Worm (Caenorhabditis elegans) whole organism, L4 larva: Measurements from ENCODE around the gene rfp-1.
"Not testable (repeated sequence)": the region's sequence is repeated elsewhere in the genome, so short reads cannot be mapped to it uniquely, and the experiment has no call there.

Experiments
- F26F4.8 ChIP-seq: fragments of 200-800 bp; sonication (Bioruptor generic); conservative IDR thresholded peaks from 2 replicates; pipeline ENCODE4 v1.3.6; 2022; ENCODE audit warnings: missing genetic modification characterization, missing compliant biosample characterization
- T26A8.4 ChIP-seq: fragments of 200-800 bp; sonication (Bioruptor generic); IDR thresholded peaks from 2 replicates; pipeline ENCODE4 v1.3.6; 2022; ENCODE audit warnings: missing genetic modification characterization, missing compliant biosample characterization
- Y48G9A.11 ChIP-seq: fragments of 200-800 bp; sonication (Bioruptor generic); IDR thresholded peaks from 2 replicates; pipeline ENCODE4 v1.3.6; 2022; ENCODE audit warnings: missing genetic modification reagents, missing genetic modification characterization, missing compliant biosample characterization
- ama-1 ChIP-seq: fragments of 150-350 bp; optimal IDR thresholded peaks from 2 replicates; lab custom pipeline; 2014; ENCODE audit warnings: inconsistent platforms, mixed read lengths
- arid-1 ChIP-seq: fragments of 200-800 bp; sonication (Bioruptor generic); conservative IDR thresholded peaks from 2 replicates; pipeline ENCODE4 v1.3.6; 2022; ENCODE audit warnings: missing genetic modification reagents, missing genetic modification characterization, missing compliant biosample characterization
- ces-1 ChIP-seq: fragments of 150-350 bp; sonication (generic microtip); optimal IDR thresholded peaks from 4 replicates; lab custom pipeline; 2014; ENCODE audit warnings: missing biosample characterization, missing genetic modification reagents, missing genetic modification characterization
- cey-2 ChIP-seq: sonication (generic microtip); optimal IDR thresholded peaks from 3 replicates; lab custom pipeline; 2017; ENCODE audit warnings: missing genetic modification characterization, mild to moderate bottlenecking, missing compliant biosample characterization, antibody characterized with exemption, borderline replicate concordance; ENCODE audit not compliant: insufficient read depth
- daf-12 ChIP-seq: fragments of 150-350 bp; optimal IDR thresholded peaks from 2 replicates; lab custom pipeline; 2014; ENCODE audit warnings: missing biosample characterization, missing genetic modification reagents, missing genetic modification characterization
- dmd-6 ChIP-seq: fragments of 200-800 bp; sonication (Bioruptor generic); IDR thresholded peaks from 2 replicates; pipeline ENCODE4 v1.3.6; 2022; ENCODE audit warnings: missing genetic modification reagents, missing genetic modification characterization, missing compliant biosample characterization
- dmd-9 ChIP-seq: fragments of 200-800 bp; sonication (Bioruptor generic); IDR thresholded peaks from 2 replicates; pipeline ENCODE4 v1.3.6; 2022; ENCODE audit warnings: missing genetic modification reagents, missing genetic modification characterization, missing compliant biosample characterization
- dpl-1 ChIP-seq: fragments of 150-350 bp; optimal IDR thresholded peaks from 2 replicates; lab custom pipeline; 2014; ENCODE audit warnings: missing biosample characterization, missing genetic modification reagents, missing genetic modification characterization
- egl-27 ChIP-seq: sonication (generic microtip); optimal IDR thresholded peaks from 3 replicates; lab custom pipeline; 2017; ENCODE audit warnings: missing biosample characterization, missing genetic modification reagents, missing genetic modification characterization
- gei-8 ChIP-seq: fragments of 200-800 bp; sonication (Bioruptor generic); optimal IDR thresholded peaks from 2 replicates; lab custom pipeline; 2018; ENCODE audit warnings: mild to moderate bottlenecking, missing genetic modification characterization, missing compliant biosample characterization
- lin-1 ChIP-seq: fragments of 200-800 bp; sonication (Bioruptor generic); IDR thresholded peaks from 2 replicates; pipeline ENCODE4 v1.3.6; 2022; ENCODE audit warnings: missing genetic modification reagents, missing genetic modification characterization, missing compliant biosample characterization
- lin-38 ChIP-seq: fragments of 200-800 bp; sonication (Bioruptor generic); IDR thresholded peaks from 2 replicates; pipeline ENCODE4 v1.3.6; 2022; ENCODE audit warnings: missing genetic modification reagents, missing genetic modification characterization, missing compliant biosample characterization
- lin-39 ChIP-seq: fragments of 150-350 bp; optimal IDR thresholded peaks from 2 replicates; lab custom pipeline; 2014; ENCODE audit warnings: missing biosample characterization, missing genetic modification reagents, missing genetic modification characterization
- lir-3 ChIP-seq: sonication (generic microtip); optimal IDR thresholded peaks from 2 replicates; lab custom pipeline; 2016; ENCODE audit warnings: mild to moderate bottlenecking, missing genetic modification characterization, missing compliant biosample characterization
- lsy-2 ChIP-seq, 2 experiments: fragments of 150-350 bp in 1 of 2; sonication (generic microtip) in 1 of 2; optimal IDR thresholded peaks; 2 replicates each; lab custom pipeline; 2014 to 2017; ENCODE audit warnings: missing biosample characterization in 2 of 2, missing genetic modification characterization in 2 of 2
- mdt-29 ChIP-seq: fragments of 200-800 bp; sonication (Bioruptor generic); IDR thresholded peaks from 2 replicates; pipeline ENCODE4 v1.3.6; 2022; ENCODE audit warnings: missing genetic modification reagents, missing genetic modification characterization, missing compliant biosample characterization
- mep-1 ChIP-seq: fragments of 150-350 bp; sonication (generic microtip); optimal IDR thresholded peaks from 3 replicates; lab custom pipeline; 2014; ENCODE audit warnings: missing biosample characterization, missing genetic modification characterization
- mxl-2 ChIP-seq: fragments of 200-800 bp; sonication (Bioruptor generic); conservative IDR thresholded peaks from 2 replicates; pipeline ENCODE4 v1.3.6; 2022; ENCODE audit warnings: missing genetic modification reagents, missing genetic modification characterization, missing compliant biosample characterization
- mxl-3 ChIP-seq: fragments of 200-800 bp; sonication (Bioruptor generic); optimal IDR thresholded peaks from 2 replicates; lab custom pipeline; 2018; ENCODE audit warnings: mild to moderate bottlenecking, missing genetic modification characterization, missing compliant biosample characterization
- nhr-11 ChIP-seq: fragments of 150-350 bp; optimal IDR thresholded peaks from 2 replicates; lab custom pipeline; 2014; ENCODE audit warnings: missing biosample characterization, missing genetic modification characterization
- nhr-111 ChIP-seq: fragments of 200-800 bp; sonication (Bioruptor generic); optimal IDR thresholded peaks from 2 replicates; lab custom pipeline; 2018; ENCODE audit warnings: mild to moderate bottlenecking, missing genetic modification characterization, missing compliant biosample characterization
- nhr-25 ChIP-seq: sonication (generic microtip); optimal IDR thresholded peaks from 2 replicates; lab custom pipeline; 2017; ENCODE audit warnings: missing genetic modification characterization, mild to moderate bottlenecking, missing compliant biosample characterization, antibody characterized with exemption, moderate library complexity, borderline replicate concordance; ENCODE audit not compliant: insufficient read depth
- nhr-28 ChIP-seq: fragments of 150-350 bp; optimal IDR thresholded peaks from 2 replicates; lab custom pipeline; 2014; ENCODE audit warnings: missing biosample characterization, missing genetic modification characterization
- nhr-42 ChIP-seq: fragments of 200-800 bp; sonication (Bioruptor generic); IDR thresholded peaks from 2 replicates; pipeline ENCODE4 v1.3.6; 2022; ENCODE audit warnings: missing genetic modification characterization, missing compliant biosample characterization
- nhr-76 ChIP-seq: fragments of 150-350 bp; optimal IDR thresholded peaks from 2 replicates; lab custom pipeline; 2014; ENCODE audit warnings: missing biosample characterization, missing genetic modification characterization
- php-3 ChIP-seq: fragments of 200-800 bp; sonication (Bioruptor generic); IDR thresholded peaks from 2 replicates; pipeline ENCODE4 v1.3.6; 2022; ENCODE audit warnings: missing genetic modification reagents, missing genetic modification characterization, missing compliant biosample characterization
- rbr-2 ChIP-seq: sonication (generic microtip); optimal IDR thresholded peaks from 2 replicates; lab custom pipeline; 2016; ENCODE audit warnings: missing genotype, missing genetic modification characterization, missing compliant biosample characterization
- set-16 ChIP-seq: fragments of 200-800 bp; sonication (Bioruptor generic); IDR thresholded peaks from 2 replicates; pipeline ENCODE4 v1.3.6; 2022; ENCODE audit warnings: missing genetic modification reagents, missing genetic modification characterization, missing compliant biosample characterization
- snpc-1.2 ChIP-seq: fragments of 200-800 bp; sonication (Bioruptor generic); IDR thresholded peaks from 2 replicates; pipeline ENCODE4 v1.3.6; 2022; ENCODE audit warnings: missing genetic modification reagents, missing genetic modification characterization, missing compliant biosample characterization
- spr-3 ChIP-seq: fragments of 200-800 bp; sonication (Bioruptor generic); optimal IDR thresholded peaks from 2 replicates; lab custom pipeline; 2018; ENCODE audit warnings: mild to moderate bottlenecking, missing genetic modification characterization, missing compliant biosample characterization
- tag-97 ChIP-seq: fragments of 200-800 bp; sonication (Bioruptor generic); IDR thresholded peaks from 2 replicates; pipeline ENCODE4 v1.3.6; 2022; ENCODE audit warnings: missing genetic modification characterization, missing compliant biosample characterization
- unc-39 ChIP-seq: sonication (generic microtip); optimal IDR thresholded peaks from 2 replicates; lab custom pipeline; 2017; ENCODE audit warnings: missing biosample characterization, missing genetic modification characterization
- zfp-2 ChIP-seq: sonication (generic microtip); optimal IDR thresholded peaks from 2 replicates; lab custom pipeline; 2016; ENCODE audit warnings: mild to moderate bottlenecking, missing genetic modification characterization, missing compliant biosample characterization
- zip-2 ChIP-seq: fragments of 150-350 bp; optimal IDR thresholded peaks from 2 replicates; lab custom pipeline; 2014; ENCODE audit warnings: missing biosample characterization, missing genetic modification characterization
- ztf-11 ChIP-seq: fragments of 150-350 bp; optimal IDR thresholded peaks from 2 replicates; lab custom pipeline; 2014; ENCODE audit warnings: missing biosample characterization, missing genetic modification characterization
- ztf-7 ChIP-seq: fragments of 150-350 bp; optimal IDR thresholded peaks from 2 replicates; lab custom pipeline; 2014; ENCODE audit warnings: missing biosample characterization, missing genetic modification characterization

Gene rfp-1

ce11 chrIII:8334432-8334831 lies 24.0 kb upstream of the rfp-1 start, which contains the start of gene ZC262.4:
TSS of gene ZC262.4 (minus strand) at chrIII:8334532.
- TF ChIP-seq lsy-2 (tag; optimal IDR thresholded peaks at IDR 0.05; lab: Kevin White, UChicago), result no peak
- no peak for TF ChIP-seq ces-1 (GFP tag; lab: Kevin White, UChicago)
- TF ChIP-seq lir-3, result no peak

ce11 chrIII:8335585-8335984 lies 22.8 kb upstream of the rfp-1 start:
- TF ChIP-seq set-16 (GFP tag; lab: Robert Waterston, UW), result peak; percentile 78

ce11 chrIII:8339372-8339771 lies 19.1 kb upstream of the rfp-1 start, which contains the start of gene clc-28:
TSS of gene clc-28 (minus strand) at chrIII:8339472.
- not testable (repeated sequence) for TF ChIP-seq nhr-111; nhr-25 (tag; lab: Kevin White, UChicago); nhr-76

- TF ChIP-seq arid-1 (GFP tag; lab: Robert Waterston, UW), result peak; percentile 44; the same call in 1 of the 2 replicates
- TF ChIP-seq snpc-1.2 (GFP tag; lab: Robert Waterston, UW), result peak; percentile 17; the same call in 1 of the 2 replicates
- TF ChIP-seq Y48G9A.11 (GFP tag; lab: Robert Waterston, UW), result peak; percentile 37; the same call in 1 of the 2 replicates
- TF ChIP-seq mdt-29 (GFP tag; lab: Robert Waterston, UW), result peak; percentile 72
- TF ChIP-seq lin-1 (GFP tag; lab: Robert Waterston, UW), result peak; percentile 62; the same call in 1 of the 2 replicates
These were observed 14.1 kb upstream of the rfp-1 start, which contains the start of gene ZC262.7 for ce11 chrIII:8344283-8344682. TSS of gene ZC262.7 (minus strand) at chrIII:8344336.

ce11 chrIII:8347822-8348221 lies 10.6 kb upstream of the rfp-1 start, which contains the start of gene clc-29:
TSS of gene clc-29 (minus strand) at chrIII:8347922.
- not testable (repeated sequence) for TF ChIP-seq tag-97 (GFP tag; lab: Robert Waterston, UW); ama-1; ztf-11 (tag; lab: Kevin White, UChicago)

- no peak for TF ChIP-seq ces-1 (GFP tag; lab: Kevin White, UChicago)
- no peak for TF ChIP-seq F26F4.8 (GFP tag; lab: Robert Waterston, UW)
- TF ChIP-seq zfp-2, result no peak
- TF ChIP-seq tag-97 (GFP tag; lab: Robert Waterston, UW), result no peak
- no peak for TF ChIP-seq mep-1
- no peak for TF ChIP-seq daf-12
- no peak for TF ChIP-seq gei-8
- no peak for TF ChIP-seq mxl-3
- TF ChIP-seq nhr-42 (GFP tag; lab: Robert Waterston, UW), result no peak
- no peak for TF ChIP-seq unc-39 (tag; lab: Kevin White, UChicago)
- TF ChIP-seq dmd-6 (GFP tag; lab: Robert Waterston, UW), result no peak
- no peak for TF ChIP-seq egl-27 (tag; lab: Kevin White, UChicago)
- no peak for TF ChIP-seq lin-38 (GFP tag; lab: Robert Waterston, UW)
- peak; percentile 22; the same call in 1 of the 2 replicates for TF ChIP-seq T26A8.4
- peak; percentile 22 for TF ChIP-seq nhr-11 (tag; lab: Kevin White, UChicago)
- no peak for TF ChIP-seq zip-2 (tag; lab: Kevin White, UChicago)
- TF ChIP-seq dpl-1 (GFP tag; lab: Kevin White, UChicago), result peak; percentile 34
- no peak for TF ChIP-seq ztf-7
- no peak for TF ChIP-seq spr-3 (GFP tag; lab: Kevin White, UChicago)
- no peak for TF ChIP-seq lin-39 (tag; lab: Kevin White, UChicago)
- no peak for TF ChIP-seq cey-2 (tag; lab: Kevin White, UChicago)
- TF ChIP-seq lir-3, result no peak
- no peak for TF ChIP-seq ztf-11 (tag; lab: Kevin White, UChicago)
- no peak for TF ChIP-seq nhr-28
- 0 out of 2 replicates have a peak, but pooled peaks have one; percentile 31 for TF ChIP-seq dmd-9 (GFP tag; lab: Robert Waterston, UW)
- TF ChIP-seq mxl-2, result no peak
- no peak for TF ChIP-seq php-3 (GFP tag; lab: Robert Waterston, UW)
- TF ChIP-seq rbr-2 (tag; lab: Kevin White, UChicago), result no peak
- TF ChIP-seq nhr-76, result no peak
These were observed 3.6 kb upstream of the rfp-1 start, which contains the start of gene unc-116 for ce11 chrIII:8354644-8355461. TSS of gene unc-116 (minus strand) at chrIII:8355174.
